Worm (Caenorhabditis elegans) whole organism, L2 larva: ENCODE data around the gene str-204.

Source experiments
- F13H6.1 ChIP-seq: sonication (generic microtip); optimal IDR thresholded peaks from 2 replicates; lab custom pipeline; 2016; ENCODE audit warnings: missing genetic modification characterization, missing compliant biosample characterization
- R02D3.7 ChIP-seq: fragments of 150-350 bp; optimal IDR thresholded peaks from 2 replicates; lab custom pipeline; 2014; ENCODE audit warnings: missing biosample characterization, missing genetic modification characterization
- ZK546.5 ChIP-seq: sonication (generic microtip); optimal IDR thresholded peaks from 2 replicates; lab custom pipeline; 2017; ENCODE audit warnings: missing biosample characterization, missing genetic modification characterization
- alr-1 ChIP-seq: fragments of 150-350 bp; optimal IDR thresholded peaks from 2 replicates; lab custom pipeline; 2014; ENCODE audit warnings: missing biosample characterization, missing genetic modification characterization
- ama-1 ChIP-seq: fragments of 150-350 bp; optimal IDR thresholded peaks from 2 replicates; lab custom pipeline; 2018; ENCODE audit warnings: inconsistent platforms
- blmp-1 ChIP-seq: sonication (generic microtip); optimal IDR thresholded peaks from 2 replicates; lab custom pipeline; 2017; ENCODE audit warnings: missing genetic modification characterization, mild to moderate bottlenecking, missing compliant biosample characterization, antibody characterized with exemption, moderate library complexity; ENCODE audit not compliant: insufficient read depth
- ceh-82 ChIP-seq: fragments of 150-350 bp; optimal IDR thresholded peaks from 2 replicates; lab custom pipeline; 2014; ENCODE audit warnings: missing biosample characterization, missing genetic modification characterization
- crh-2 ChIP-seq: sonication (generic microtip); optimal IDR thresholded peaks from 2 replicates; lab custom pipeline; 2017; ENCODE audit warnings: missing biosample characterization, missing genetic modification characterization
- elt-3 ChIP-seq: sonication (generic microtip); optimal IDR thresholded peaks from 2 replicates; lab custom pipeline; 2017; ENCODE audit warnings: missing biosample characterization, missing genetic modification characterization
- fos-1 ChIP-seq: fragments of 150-350 bp; optimal IDR thresholded peaks from 2 replicates; lab custom pipeline; 2014; ENCODE audit warnings: missing biosample characterization, missing genetic modification characterization
- gmeb-1 ChIP-seq: fragments of 150-350 bp; optimal IDR thresholded peaks from 2 replicates; lab custom pipeline; 2014; ENCODE audit warnings: missing biosample characterization, missing genetic modification characterization
- lin-39 ChIP-seq: fragments of 150-350 bp; optimal IDR thresholded peaks from 2 replicates; lab custom pipeline; 2014; ENCODE audit warnings: missing biosample characterization, missing genetic modification reagents, missing genetic modification characterization
- mab-5 ChIP-seq: fragments of 150-350 bp; optimal IDR thresholded peaks from 2 replicates; lab custom pipeline; 2014; ENCODE audit warnings: missing biosample characterization, missing genetic modification characterization
- mbf-1 ChIP-seq: sonication (generic microtip); optimal IDR thresholded peaks from 2 replicates; lab custom pipeline; 2017; ENCODE audit warnings: missing biosample characterization, missing genetic modification characterization
- mdl-1 ChIP-seq, 2 experiments: fragments of 150-350 bp in 1 of 2; sonication (generic microtip) in 1 of 2; optimal IDR thresholded peaks; 2 replicates each; lab custom pipeline; 2017; ENCODE audit warnings: missing biosample characterization in 2 of 2, missing genetic modification characterization in 2 of 2
- nhr-12 ChIP-seq: fragments of 150-350 bp; optimal IDR thresholded peaks from 2 replicates; lab custom pipeline; 2014; ENCODE audit warnings: missing biosample characterization, missing genetic modification characterization
- nhr-129 ChIP-seq: fragments of 150-350 bp; optimal IDR thresholded peaks from 2 replicates; lab custom pipeline; 2014; ENCODE audit warnings: missing biosample characterization, missing genetic modification characterization
- nhr-237 ChIP-seq: fragments of 150-350 bp; optimal IDR thresholded peaks from 2 replicates; lab custom pipeline; 2014; ENCODE audit warnings: missing biosample characterization, missing genetic modification characterization
- nhr-25 ChIP-seq: fragments of 150-350 bp; sonication (generic microtip); optimal IDR thresholded peaks from 3 replicates; lab custom pipeline; 2014; ENCODE audit warnings: missing biosample characterization, missing genetic modification characterization
- nhr-6 ChIP-seq: fragments of 150-350 bp; optimal IDR thresholded peaks from 2 replicates; lab custom pipeline; 2014; ENCODE audit warnings: missing biosample characterization, missing genetic modification characterization
- nhr-77 ChIP-seq: fragments of 150-350 bp; optimal IDR thresholded peaks from 2 replicates; lab custom pipeline; 2014; ENCODE audit warnings: missing biosample characterization, missing genetic modification characterization
- peb-1 ChIP-seq: fragments of 150-350 bp; optimal IDR thresholded peaks from 2 replicates; lab custom pipeline; 2014; ENCODE audit warnings: missing biosample characterization, missing genetic modification characterization
- sem-4 ChIP-seq: fragments of 150-350 bp; optimal IDR thresholded peaks from 2 replicates; lab custom pipeline; 2014; ENCODE audit warnings: missing biosample characterization, missing genetic modification reagents, missing genetic modification characterization
- sma-3 ChIP-seq: sonication (generic microtip); optimal IDR thresholded peaks from 2 replicates; lab custom pipeline; 2016; ENCODE audit warnings: missing genetic modification reagents, missing genetic modification characterization, missing compliant biosample characterization
- sma-9 ChIP-seq, 2 experiments: fragments of 150-350 bp in 1 of 2; sonication (generic microtip) in 1 of 2; optimal IDR thresholded peaks; 2 replicates each; lab custom pipeline; 2014 to 2016; ENCODE audit warnings: missing genetic modification characterization in 2 of 2, mild to moderate bottlenecking in 1 of 2, missing biosample characterization in 1 of 2, missing compliant biosample characterization in 1 of 2, missing genetic modification reagents in 1 of 2, moderate library complexity in 1 of 2
- snpc-4 ChIP-seq: fragments of 150-350 bp; optimal IDR thresholded peaks from 2 replicates; lab custom pipeline; 2014; ENCODE audit warnings: missing biosample characterization, missing genetic modification characterization
- unc-39 ChIP-seq: fragments of 150-350 bp; optimal IDR thresholded peaks from 2 replicates; lab custom pipeline; 2014; ENCODE audit warnings: missing biosample characterization, missing genetic modification characterization
- unc-55 ChIP-seq: fragments of 150-350 bp; sonication (generic microtip); optimal IDR thresholded peaks from 3 replicates; lab custom pipeline; 2014; ENCODE audit warnings: missing biosample characterization, missing genetic modification reagents, missing genetic modification characterization
- ztf-1 ChIP-seq: fragments of 200-800 bp; sonication (Bioruptor generic); conservative IDR thresholded peaks from 2 replicates; pipeline ENCODE4 v1.3.6; 2022; ENCODE audit warnings: missing genetic modification characterization, missing compliant biosample characterization
- ztf-11 ChIP-seq: sonication (generic microtip); optimal IDR thresholded peaks from 2 replicates; lab custom pipeline; 2017; ENCODE audit warnings: missing biosample characterization, missing genetic modification characterization
- ztf-4 ChIP-seq: fragments of 150-350 bp; optimal IDR thresholded peaks from 2 replicates; lab custom pipeline; 2014; ENCODE audit warnings: missing biosample characterization, missing genetic modification characterization

The str-204 gene

ce11 chrV:7196498-7196966, 37.0 kb downstream of the str-204 start, which contains the start of gene F09G2.2 (continued):
- TF ChIP-seq sma-9 (GFP tag; optimal IDR thresholded peaks at IDR 0.05; lab: Kevin White, UChicago) = peak; percentile 93
- no peak for TF ChIP-seq sma-9 (tag; optimal IDR thresholded peaks at IDR 0.05; lab: Kevin White, UChicago)
- TF ChIP-seq nhr-129 (tag; lab: Kevin White, UChicago) = peak; percentile 90
- TF ChIP-seq peb-1 (tag; lab: Kevin White, UChicago) = no peak
- peak; percentile 76 for TF ChIP-seq mab-5 (tag; lab: Kevin White, UChicago)
- TF ChIP-seq mbf-1 = no peak

ce11 chrV:7197036-7197435, 37.5 kb downstream of the str-204 start:
- TF ChIP-seq unc-55 (GFP tag; lab: Kevin White, UChicago) (no peak), ztf-1 (no peak), ama-1 (no peak), mdl-1 (tag; optimal IDR thresholded peaks at IDR 0.05; lab: Kevin White, UChicago) (no peak), alr-1 (tag; lab: Kevin White, UChicago) (no peak), elt-3 (tag; lab: Kevin White, UChicago) (no peak), snpc-4 (tag; lab: Kevin White, UChicago) (no peak), sma-9 (GFP tag; optimal IDR thresholded peaks at IDR 0.05; lab: Kevin White, UChicago) (no peak), sma-9 (tag; optimal IDR thresholded peaks at IDR 0.05; lab: Kevin White, UChicago) (no peak), blmp-1 (tag; lab: Kevin White, UChicago) (no peak), sma-3 (GFP tag; lab: Kevin White, UChicago) (no peak), F13H6.1 (tag; lab: Kevin White, UChicago) (no peak), ztf-11 (tag; lab: Kevin White, UChicago) (no peak), lin-39 (tag; lab: Kevin White, UChicago) (no peak)

- TF ChIP-seq elt-3 (tag; lab: Kevin White, UChicago) (no peak), gmeb-1 (tag; lab: Kevin White, UChicago) (peak; percentile 4), crh-2 (tag; lab: Kevin White, UChicago) (peak; percentile 67), sma-9 (GFP tag; optimal IDR thresholded peaks at IDR 0.05; lab: Kevin White, UChicago) (peak; percentile 14), sma-9 (tag; optimal IDR thresholded peaks at IDR 0.05; lab: Kevin White, UChicago) (no peak), sma-3 (GFP tag; lab: Kevin White, UChicago) (peak; percentile 6), F13H6.1 (tag; lab: Kevin White, UChicago) (peak; percentile 20), fos-1 (peak; percentile 83), ama-1 (peak; percentile 65), R02D3.7 (tag; lab: Kevin White, UChicago) (no peak), unc-55 (GFP tag; lab: Kevin White, UChicago) (no peak), nhr-129 (tag; lab: Kevin White, UChicago) (peak; percentile 18)
Measured at ce11 chrV:7198403-7198802, 38.9 kb downstream of the str-204 start.

- no peak for TF ChIP-seq nhr-12 (tag; lab: Kevin White, UChicago)
- TF ChIP-seq ztf-4 (tag; lab: Kevin White, UChicago) = no peak
- TF ChIP-seq mdl-1 (tag; optimal IDR thresholded peaks at IDR 0.05; lab: Kevin White, UChicago) = no peak
- TF ChIP-seq ceh-82 = no peak
- TF ChIP-seq nhr-237 = no peak
- TF ChIP-seq lin-39 (tag; lab: Kevin White, UChicago) = no peak
- TF ChIP-seq gmeb-1 (tag; lab: Kevin White, UChicago) = no peak
- no peak for TF ChIP-seq sma-9 (GFP tag; optimal IDR thresholded peaks at IDR 0.05; lab: Kevin White, UChicago)
- TF ChIP-seq sma-9 (tag; optimal IDR thresholded peaks at IDR 0.05; lab: Kevin White, UChicago) = no peak
- no peak for TF ChIP-seq ztf-1
- no peak for TF ChIP-seq elt-3 (tag; lab: Kevin White, UChicago)
- TF ChIP-seq nhr-77 (tag; lab: Kevin White, UChicago) = no peak
- no peak for TF ChIP-seq ama-1
- no peak for TF ChIP-seq unc-39 (tag; lab: Kevin White, UChicago)
- no peak for TF ChIP-seq nhr-25
- no peak for TF ChIP-seq F13H6.1 (tag; lab: Kevin White, UChicago)
- TF ChIP-seq nhr-6 = no peak
- no peak for TF ChIP-seq sem-4 (tag; lab: Kevin White, UChicago)
- no peak for TF ChIP-seq ZK546.5 (tag; lab: Kevin White, UChicago)
Measured at ce11 chrV:7199077-7199476, 39.6 kb downstream of the str-204 start.

- no peak for TF ChIP-seq sem-4 (tag; lab: Kevin White, UChicago)
Measured at ce11 chrV:7199932-7200331, 40.4 kb downstream of the str-204 start, which contains the start of gene F09G2.1. TSS of gene F09G2.1 (plus strand) at chrV:7200232.
